Fruit fly (Drosophila melanogaster): ENCODE results near the gene Slimp.

The Slimp gene

dm6 chr3R:24143372-24143771 lies 5.4 kb downstream of the Slimp start:
- TF ChIP-seq Mio (GFP tag; optimal IDR thresholded peaks at IDR 0.05) = no peak
- TF ChIP-seq Dfd (GFP tag; optimal IDR thresholded peaks at IDR 0.05) = no peak
- no peak for TF ChIP-seq dmrt93B (GFP tag; optimal IDR thresholded peaks at IDR 0.05)
- no peak for TF ChIP-seq N (GFP tag; optimal IDR thresholded peaks at IDR 0.05)

dm6 chr3R:24142971-24143370 lies 5.8 kb downstream of the Slimp start:
- TF ChIP-seq tai (GFP tag; optimal IDR thresholded peaks at IDR 0.05) = no peak
- peak; percentile 86 for TF ChIP-seq ey (GFP tag; optimal IDR thresholded peaks at IDR 0.05)
- TF ChIP-seq N (GFP tag; optimal IDR thresholded peaks at IDR 0.05) = no peak
- TF ChIP-seq Dfd (GFP tag; optimal IDR thresholded peaks at IDR 0.05) = no peak
- TF ChIP-seq pan (optimal IDR thresholded peaks at IDR 0.05) = no peak
- TF ChIP-seq Rel (GFP tag; optimal IDR thresholded peaks at IDR 0.05) = no peak
- peak; percentile 47 for TF ChIP-seq Rel (tag; optimal IDR thresholded peaks at IDR 0.05)
- TF ChIP-seq Hr78 (GFP tag; optimal IDR thresholded peaks at IDR 0.05) = no peak
- TF ChIP-seq GATAd (GFP tag; optimal IDR thresholded peaks at IDR 0.05) = no peak
- peak; percentile 64 for TF ChIP-seq dmrt93B (GFP tag; optimal IDR thresholded peaks at IDR 0.05)
- no peak for TF ChIP-seq dl (GFP tag; optimal IDR thresholded peaks at IDR 0.05; ENCODE audit: insufficient read depth in 1 of 2, partially characterized antibody in 2 of 2)
- peak; percentile 87 for TF ChIP-seq OdsH (GFP tag; optimal IDR thresholded peaks at IDR 0.05)
- TF ChIP-seq Hnf4 (GFP tag; optimal IDR thresholded peaks at IDR 0.05) = peak; percentile 86
- peak; percentile 91 for TF ChIP-seq fru (GFP tag; optimal IDR thresholded peaks at IDR 0.05)
- peak; percentile 83 for TF ChIP-seq brk (GFP tag; optimal IDR thresholded peaks at IDR 0.05)
- TF ChIP-seq sage (GFP tag; optimal IDR thresholded peaks at IDR 0.05) = peak; percentile 76
- TF ChIP-seq sv (GFP tag; optimal IDR thresholded peaks at IDR 0.05) = no peak
- peak; percentile 88 for TF ChIP-seq Sp1 (GFP tag; optimal IDR thresholded peaks at IDR 0.05)
- peak; percentile 71 for TF ChIP-seq woc (GFP tag; optimal IDR thresholded peaks at IDR 0.05)
- TF ChIP-seq Hr83 (GFP tag; optimal IDR thresholded peaks at IDR 0.05; ENCODE audit: poor library complexity, severe bottlenecking) = peak; percentile 5
- TF ChIP-seq foxo (GFP tag; optimal IDR thresholded peaks at IDR 0.05) = peak; percentile 13 to 90
- peak; percentile 25 for TF ChIP-seq dsf (GFP tag; optimal IDR thresholded peaks at IDR 0.05; ENCODE audit: borderline replicate concordance)
- TF ChIP-seq jim (GFP tag; optimal IDR thresholded peaks at IDR 0.05) = no peak
- TF ChIP-seq Jra (GFP tag; optimal IDR thresholded peaks at IDR 0.05) = peak; percentile 80
- TF ChIP-seq CrebA (GFP tag; optimal IDR thresholded peaks at IDR 0.05; ENCODE audit: borderline replicate concordance) = no peak
- peak; percentile 87 for TF ChIP-seq br (GFP tag; optimal IDR thresholded peaks at IDR 0.05)
- TF ChIP-seq HLH106 (tag; optimal IDR thresholded peaks at IDR 0.05) = peak; percentile 87
- peak; percentile 82 for TF ChIP-seq CG32264 (GFP tag; optimal IDR thresholded peaks at IDR 0.05)
- peak; percentile 93 for TF ChIP-seq h (GFP tag; optimal IDR thresholded peaks at IDR 0.05)
- TF ChIP-seq Dif (GFP tag; optimal IDR thresholded peaks at IDR 0.05; ENCODE audit: partially characterized antibody) = no peak
- TF ChIP-seq Abd-B (GFP tag; optimal IDR thresholded peaks at IDR 0.05) = no peak
- peak; percentile 77 for TF ChIP-seq psq (GFP tag; optimal IDR thresholded peaks at IDR 0.05)
- peak; percentile 89 for TF ChIP-seq rgr (GFP tag; optimal IDR thresholded peaks at IDR 0.05)
- TF ChIP-seq CG9705 (GFP tag; optimal IDR thresholded peaks at IDR 0.05) = peak; percentile 68
- no peak for TF ChIP-seq Mio (GFP tag; optimal IDR thresholded peaks at IDR 0.05)

- TF ChIP-seq jim (GFP tag; optimal IDR thresholded peaks at IDR 0.05) (no peak), foxo (GFP tag; optimal IDR thresholded peaks at IDR 0.05) (peak; percentile 7 to 98), rgr (GFP tag; optimal IDR thresholded peaks at IDR 0.05) (peak; percentile 98), GATAd (GFP tag; optimal IDR thresholded peaks at IDR 0.05) (no peak), fru (GFP tag; optimal IDR thresholded peaks at IDR 0.05) (peak; percentile 96), N (GFP tag; optimal IDR thresholded peaks at IDR 0.05) (no peak), lola (GFP tag; optimal IDR thresholded peaks at IDR 0.05) (no peak), Abd-B (GFP tag; optimal IDR thresholded peaks at IDR 0.05) (no peak), br (GFP tag; optimal IDR thresholded peaks at IDR 0.05) (peak; percentile 93), usp (GFP tag; optimal IDR thresholded peaks at IDR 0.05) (no peak), Vsx2 (GFP tag; optimal IDR thresholded peaks at IDR 0.05; ENCODE audit: partially characterized antibody) (no peak), h (GFP tag; optimal IDR thresholded peaks at IDR 0.05) (peak; percentile 98), dl (GFP tag; optimal IDR thresholded peaks at IDR 0.05; ENCODE audit: insufficient read depth in 1 of 2, partially characterized antibody in 2 of 2) (peak in 1 of 2 experiments; percentile 50), pan (optimal IDR thresholded peaks at IDR 0.05) (no peak), psq (GFP tag; optimal IDR thresholded peaks at IDR 0.05) (peak; percentile 96), Dif (GFP tag; optimal IDR thresholded peaks at IDR 0.05; ENCODE audit: partially characterized antibody) (peak; percentile 55), brk (GFP tag; optimal IDR thresholded peaks at IDR 0.05) (peak; percentile 96), Hnf4 (GFP tag; optimal IDR thresholded peaks at IDR 0.05) (peak; percentile 93), sv (GFP tag; optimal IDR thresholded peaks at IDR 0.05) (peak; percentile 65), CG32264 (GFP tag; optimal IDR thresholded peaks at IDR 0.05) (peak; percentile 84), ey (GFP tag; optimal IDR thresholded peaks at IDR 0.05) (peak; percentile 90), Sp1 (GFP tag; optimal IDR thresholded peaks at IDR 0.05) (peak; percentile 99), dmrt93B (GFP tag; optimal IDR thresholded peaks at IDR 0.05) (peak; percentile 94), CrebA (GFP tag; optimal IDR thresholded peaks at IDR 0.05; ENCODE audit: borderline replicate concordance) (no peak), Rel (GFP tag; optimal IDR thresholded peaks at IDR 0.05) (peak; percentile 98), Rel (tag; optimal IDR thresholded peaks at IDR 0.05) (peak; percentile 88), dsf (GFP tag; optimal IDR thresholded peaks at IDR 0.05; ENCODE audit: borderline replicate concordance) (peak; percentile 72), Mio (GFP tag; optimal IDR thresholded peaks at IDR 0.05) (peak; percentile 60), sage (GFP tag; optimal IDR thresholded peaks at IDR 0.05) (peak; percentile 95), woc (GFP tag; optimal IDR thresholded peaks at IDR 0.05) (peak; percentile 85), CG9705 (GFP tag; optimal IDR thresholded peaks at IDR 0.05) (peak; percentile 91), Hr78 (GFP tag; optimal IDR thresholded peaks at IDR 0.05) (no peak), Jra (GFP tag; optimal IDR thresholded peaks at IDR 0.05) (peak; percentile 80), tai (GFP tag; optimal IDR thresholded peaks at IDR 0.05) (no peak), OdsH (GFP tag; optimal IDR thresholded peaks at IDR 0.05) (peak; percentile 98), Dfd (GFP tag; optimal IDR thresholded peaks at IDR 0.05) (no peak), HLH106 (tag; optimal IDR thresholded peaks at IDR 0.05) (peak; percentile 98), Hr83 (GFP tag; optimal IDR thresholded peaks at IDR 0.05; ENCODE audit: poor library complexity, severe bottlenecking) (no peak), Myc (optimal IDR thresholded peaks at IDR 0.05) (no peak)
These were observed 7.7 kb downstream of the Slimp start, which contains the start of gene Kal1 for dm6 chr3R:24141013-24141592. Gene Kal1, plus strand, starts transcription at chr3R:24141395.

All from whole organism, wandering third instar larva.